Fruit fly (Drosophila melanogaster): ENCODE results near the gene CG14143.

Gene CG14143

dm6 chr3L:11123088-11123487 lies 11.7 kb upstream of the CG14143 start, which contains the start of the genes Ufd1 and NaPi-III (continued):
- peak; percentile 47 for TF ChIP-seq CG8924 (tag; optimal IDR thresholded peaks at IDR 0.05)
- peak; percentile 97 for TF ChIP-seq Sry-δ (GFP tag; optimal IDR thresholded peaks at IDR 0.05)
- TF ChIP-seq Fer3 (tag; optimal IDR thresholded peaks at IDR 0.05): no peak
- no peak for TF ChIP-seq CG16779 (GFP tag; IDR thresholded peaks at IDR 0.05)
- peak; percentile 98 for TF ChIP-seq gfzf (GFP tag; optimal IDR thresholded peaks at IDR 0.05)
- peak; percentile 16 for TF ChIP-seq Bdp1 (GFP tag; optimal IDR thresholded peaks at IDR 0.05)
- no peak for TF ChIP-seq CG8388 (GFP tag; optimal IDR thresholded peaks at IDR 0.05)
- peak in 1 of 3 experiments; percentile 80 for TF ChIP-seq Stat92E (GFP tag; optimal IDR thresholded peaks at IDR 0.05)
- no peak for TF ChIP-seq Ptx1 (GFP tag; IDR thresholded peaks at IDR 0.05)
- no peak for TF ChIP-seq dan (GFP tag; IDR thresholded peaks at IDR 0.05)
- TF ChIP-seq hkb (optimal IDR thresholded peaks at IDR 0.05): peak; percentile 35
- TF ChIP-seq hkb (GFP tag; IDR thresholded peaks at IDR 0.05): no peak
- TF ChIP-seq pita (GFP tag; optimal IDR thresholded peaks at IDR 0.05): peak; percentile 94
- TF ChIP-seq nerfin-1 (tag; optimal IDR thresholded peaks at IDR 0.05): peak; percentile 41
- TF ChIP-seq kay (GFP tag; optimal IDR thresholded peaks at IDR 0.05): peak; percentile 15
- TF ChIP-seq br (optimal IDR thresholded peaks at IDR 0.05): no peak
- TF ChIP-seq hb (GFP tag; IDR thresholded peaks at IDR 0.05; ENCODE audit: partially characterized antibody): peak; percentile 77; the same call in 2 of the 3 replicates
- TF ChIP-seq CG10979 (tag; optimal IDR thresholded peaks at IDR 0.05): no peak
- peak; percentile 68 for TF ChIP-seq CG7963 (GFP tag; IDR thresholded peaks at IDR 0.05; ENCODE audit: partially characterized antibody)
- TF ChIP-seq CG17612 (GFP tag; IDR thresholded peaks at IDR 0.05): no peak
- TF ChIP-seq fd3F (GFP tag; optimal IDR thresholded peaks at IDR 0.05): no peak
- peak; percentile 56 for TF ChIP-seq CG12155 (GFP tag; optimal IDR thresholded peaks at IDR 0.05)
- TF ChIP-seq CG3281 (GFP tag; optimal IDR thresholded peaks at IDR 0.05): no peak
- peak; percentile 71 for TF ChIP-seq CG17829 (tag; optimal IDR thresholded peaks at IDR 0.05)
- no peak for TF ChIP-seq slou (GFP tag; optimal IDR thresholded peaks at IDR 0.05)
- no peak for TF ChIP-seq ash1 (GFP tag; optimal IDR thresholded peaks at IDR 0.05)
- TF ChIP-seq pan (optimal IDR thresholded peaks at IDR 0.05): no peak
- TF ChIP-seq pan (GFP tag; optimal IDR thresholded peaks at IDR 0.05 in 1 of 2, IDR thresholded peaks at IDR 0.05 in 1 of 2): no peak
- peak; percentile 43 for TF ChIP-seq HLH54F (GFP tag; optimal IDR thresholded peaks at IDR 0.05)
- TF ChIP-seq CG12236 (GFP tag; optimal IDR thresholded peaks at IDR 0.05): no peak
- no peak for TF ChIP-seq bowl (GFP tag; IDR thresholded peaks at IDR 0.05)
- peak; percentile 46 to 62 for TF ChIP-seq dpn (GFP tag; optimal IDR thresholded peaks at IDR 0.05)
- TF ChIP-seq HLH4C (GFP tag; IDR thresholded peaks at IDR 0.05; ENCODE audit: partially characterized antibody): peak; percentile 66; the same call in 2 of the 3 replicates

dm6 chr3L:11123598-11124284 lies 11.0 kb upstream of the CG14143 start:
- TF ChIP-seq MBD-R2 (GFP tag; IDR thresholded peaks at IDR 0.05): no peak
- no peak for TF ChIP-seq her (GFP tag; optimal IDR thresholded peaks at IDR 0.05)
- no peak for TF ChIP-seq jumu (GFP tag; optimal IDR thresholded peaks at IDR 0.05)
- TF ChIP-seq CG1024 (GFP tag; IDR thresholded peaks at IDR 0.05): no peak
- no peak for TF ChIP-seq Bgb (GFP tag; IDR thresholded peaks at IDR 0.05; ENCODE audit: partially characterized antibody)
- TF ChIP-seq CG9876 (GFP tag; optimal IDR thresholded peaks at IDR 0.05): no peak
- TF ChIP-seq ase (GFP tag; IDR thresholded peaks at IDR 0.05): 0 out of 3 replicates have a peak, but pooled peaks have one; percentile 8
- TF ChIP-seq kni (GFP tag; optimal IDR thresholded peaks at IDR 0.05): no peak
- peak; percentile 20; the same call in 1 of the 2 replicates for TF ChIP-seq bbx (GFP tag; IDR thresholded peaks at IDR 0.05; ENCODE audit: partially characterized antibody)
- TF ChIP-seq Rfx (GFP tag; IDR thresholded peaks at IDR 0.05): no peak
- TF ChIP-seq nom (GFP tag; optimal IDR thresholded peaks at IDR 0.05): peak; percentile 41
- peak; percentile 96 for TF ChIP-seq crol (GFP tag; IDR thresholded peaks at IDR 0.05)
- no peak for TF ChIP-seq shn (GFP tag; optimal IDR thresholded peaks at IDR 0.05)
- no peak for TF ChIP-seq Hr51 (GFP tag; optimal IDR thresholded peaks at IDR 0.05)
- TF ChIP-seq CG8089 (GFP tag; optimal IDR thresholded peaks at IDR 0.05): no peak
- TF ChIP-seq CG8478 (optimal IDR thresholded peaks at IDR 0.05): no peak
- no peak for TF ChIP-seq usp (GFP tag; optimal IDR thresholded peaks at IDR 0.05)
- TF ChIP-seq esg (GFP tag; conservative IDR thresholded peaks at IDR 0.05): no peak
- 0 out of 3 replicates have a peak, but pooled peaks have one; percentile 19 for TF ChIP-seq HLH4C (GFP tag; IDR thresholded peaks at IDR 0.05; ENCODE audit: partially characterized antibody)
- TF ChIP-seq Opbp (GFP tag; IDR thresholded peaks at IDR 0.05; ENCODE audit: partially characterized antibody): no peak

Data from whole organism, embryonic.